Worm (Caenorhabditis elegans) whole organism, L2 larva: Measurements from ENCODE around the gene csr-1.

Experiments
- ama-1 ChIP-seq: fragments of 150-350 bp; optimal IDR thresholded peaks from 2 replicates; lab custom pipeline; 2018; ENCODE audit warnings: inconsistent platforms
- lin-39 ChIP-seq: fragments of 150-350 bp; optimal IDR thresholded peaks from 2 replicates; lab custom pipeline; 2014; ENCODE audit warnings: missing biosample characterization, missing genetic modification reagents, missing genetic modification characterization
- nhr-12 ChIP-seq: fragments of 150-350 bp; optimal IDR thresholded peaks from 2 replicates; lab custom pipeline; 2014; ENCODE audit warnings: missing biosample characterization, missing genetic modification characterization
- unc-62 ChIP-seq: fragments of 150-350 bp; optimal IDR thresholded peaks from 2 replicates; lab custom pipeline; 2014; ENCODE audit warnings: missing biosample characterization, missing genetic modification reagents, missing genetic modification characterization
- ztf-11 ChIP-seq: sonication (generic microtip); optimal IDR thresholded peaks from 2 replicates; lab custom pipeline; 2017; ENCODE audit warnings: missing biosample characterization, missing genetic modification characterization

DNA sequence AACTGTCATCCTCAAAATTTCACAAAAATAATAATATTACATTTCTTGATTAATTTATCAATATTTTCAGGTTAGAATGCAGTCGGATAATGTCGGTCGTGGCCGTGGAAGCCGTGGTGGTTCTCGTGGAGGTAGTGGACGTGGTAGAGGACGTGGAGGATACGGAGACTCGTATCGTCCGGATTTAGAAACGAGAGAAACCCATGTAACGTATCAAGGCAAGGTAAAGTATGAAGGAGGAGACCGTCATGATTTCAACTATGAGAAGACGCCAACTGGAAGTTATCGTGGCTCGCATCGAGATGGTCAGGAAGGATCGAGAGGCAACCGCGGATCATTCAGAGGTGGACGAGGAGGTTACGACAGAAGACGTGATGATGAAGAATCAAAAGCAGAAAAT, 437 bp downstream of the csr-1 start, which contains the start of gene frpr-10:
- no peak for TF ChIP-seq lin-39 (tag; lab: Kevin White, UChicago)
- TF ChIP-seq nhr-12 (tag; lab: Kevin White, UChicago): no peak
- no peak for TF ChIP-seq unc-62 (GFP tag; lab: Kevin White, UChicago)
- TF ChIP-seq ztf-11 (tag; lab: Kevin White, UChicago): no peak
- no peak for TF ChIP-seq ama-1 (lab: Kevin White, UChicago)
